Worm (Caenorhabditis elegans): Measurements from ENCODE around the gene cubn-1.

The cubn-1 gene

DNA sequence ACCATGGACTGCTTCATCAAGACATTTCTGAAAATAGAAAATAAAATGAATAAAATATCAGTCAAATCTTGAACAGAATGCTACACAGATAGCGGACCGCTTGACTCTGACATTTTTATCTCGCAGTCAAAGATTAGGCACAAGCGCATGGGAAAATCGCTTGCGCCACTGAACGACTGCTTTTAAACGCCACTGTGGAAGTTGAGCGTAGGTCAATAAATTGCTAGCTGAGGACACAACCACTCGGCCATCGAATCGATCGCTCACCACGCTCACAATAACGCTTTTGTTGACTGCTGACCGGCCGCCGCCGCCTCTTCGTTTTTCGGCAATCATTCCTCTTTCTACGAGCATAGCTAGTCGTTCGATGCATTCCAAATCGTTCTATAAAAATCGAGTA, 14.3 kb upstream of the cubn-1 start (continued):
- TF ChIP-seq unc-98 (GFP tag; IDR thresholded peaks at IDR 0.05) (no peak), snpc-4 (tag; optimal IDR thresholded peaks at IDR 0.05) (peak; percentile 22), F16B12.6 (tag; optimal IDR thresholded peaks at IDR 0.05) (peak; percentile 21), egl-27 (tag; optimal IDR thresholded peaks at IDR 0.05) (no peak), lin-14 (GFP tag; optimal IDR thresholded peaks at IDR 0.05) (peak; percentile 44), aly-2 (tag; optimal IDR thresholded peaks at IDR 0.05) (no peak), ces-1 (GFP tag; optimal IDR thresholded peaks at IDR 0.05) (no peak), pqm-1 (tag; optimal IDR thresholded peaks at IDR 0.05) (no peak), pag-3 (tag; optimal IDR thresholded peaks at IDR 0.05; ENCODE audit: borderline replicate concordance, insufficient read depth) (no peak), lin-15B (tag; optimal IDR thresholded peaks at IDR 0.05) (no peak), blmp-1 (tag; optimal IDR thresholded peaks at IDR 0.05) (no peak), ceh-82 (tag; optimal IDR thresholded peaks at IDR 0.05) (peak; percentile 26 to 51 (median 34)), nhr-77 (tag; optimal IDR thresholded peaks at IDR 0.05) (peak; percentile 22), nhr-19 (GFP tag; conservative IDR thresholded peaks at IDR 0.05) (peak; percentile 65), ets-5 (GFP tag; IDR thresholded peaks at IDR 0.05) (no peak), lsy-2 (tag; optimal IDR thresholded peaks at IDR 0.05) (peak; percentile 35 to 60), nhr-237 (tag; optimal IDR thresholded peaks at IDR 0.05) (no peak), zip-4 (GFP tag; optimal IDR thresholded peaks at IDR 0.05) (no peak), nhr-11 (tag; optimal IDR thresholded peaks at IDR 0.05) (no peak), mep-1 (tag; optimal IDR thresholded peaks at IDR 0.05) (no peak), isw-1 (GFP tag; IDR thresholded peaks at IDR 0.05) (no peak), ceh-88 (GFP tag; IDR thresholded peaks at IDR 0.05) (no peak), rnt-1 (tag; optimal IDR thresholded peaks at IDR 0.05) (peak; percentile 68), C16A3.4 (tag; optimal IDR thresholded peaks at IDR 0.05) (peak; percentile 66), unc-30 (tag; optimal IDR thresholded peaks at IDR 0.05) (no peak), unc-130 (tag; optimal IDR thresholded peaks at IDR 0.05) (peak; percentile 73), ceh-63 (GFP tag; optimal IDR thresholded peaks at IDR 0.05) (no peak), jun-1 (tag; optimal IDR thresholded peaks at IDR 0.05) (peak; percentile 41), vab-15 (tag; optimal IDR thresholded peaks at IDR 0.05) (peak; percentile 57), xbp-1 (tag; optimal IDR thresholded peaks at IDR 0.05) (peak; percentile 52), mdl-1 (tag; optimal IDR thresholded peaks at IDR 0.05) (no peak)

DNA sequence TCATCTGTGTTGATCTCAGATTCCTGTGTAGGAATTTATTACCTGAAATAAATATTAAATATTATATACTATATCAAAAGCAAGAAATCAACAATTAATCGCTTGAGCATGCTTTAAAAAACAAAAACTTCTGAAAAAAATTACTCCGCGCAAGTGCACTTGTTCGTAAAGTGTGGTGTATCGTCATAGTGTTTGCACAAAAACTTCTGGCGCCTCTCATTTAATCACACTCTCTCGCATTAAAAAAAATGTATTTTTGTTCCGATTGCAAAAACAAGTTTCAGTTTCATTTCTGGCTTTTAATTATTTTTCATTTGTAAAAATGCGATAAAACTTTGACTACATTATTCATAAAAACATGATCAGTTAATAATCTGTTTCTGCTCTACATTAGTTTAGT, 12.0 kb upstream of the cubn-1 start, which contains the start of the genes C14C10.10 and ril-2:
Gene C14C10.10, minus strand, starts transcription at position 19 of the 400 bp plus-strand sequence.
Gene ril-2, minus strand, starts transcription at position 48 of the 400 bp plus-strand sequence.
- TF ChIP-seq mep-1 (tag; optimal IDR thresholded peaks at IDR 0.05) (peak; percentile 65), ceh-82 (tag; optimal IDR thresholded peaks at IDR 0.05) (peak in 2 of 3 experiments; percentile 13 to 32), fkh-10 (GFP tag; optimal IDR thresholded peaks at IDR 0.05) (no peak), pqm-1 (tag; optimal IDR thresholded peaks at IDR 0.05) (no peak), aly-2 (tag; optimal IDR thresholded peaks at IDR 0.05) (peak; percentile 13), egl-13 (tag; optimal IDR thresholded peaks at IDR 0.05) (no peak), pag-3 (tag; optimal IDR thresholded peaks at IDR 0.05; ENCODE audit: borderline replicate concordance, insufficient read depth) (no peak), mef-2 (tag; optimal IDR thresholded peaks at IDR 0.05) (no peak), nhr-20 (tag; optimal IDR thresholded peaks at IDR 0.05) (no peak), nhr-71 (tag; optimal IDR thresholded peaks at IDR 0.05) (peak; percentile 47), lin-13 (GFP tag; optimal IDR thresholded peaks at IDR 0.05) (no peak), elt-2 (tag; optimal IDR thresholded peaks at IDR 0.05) (no peak), zip-4 (GFP tag; optimal IDR thresholded peaks at IDR 0.05) (no peak), nhr-19 (GFP tag; conservative IDR thresholded peaks at IDR 0.05) (no peak), xbp-1 (tag; optimal IDR thresholded peaks at IDR 0.05) (peak; percentile 13), ets-5 (GFP tag; IDR thresholded peaks at IDR 0.05) (no peak), tbx-2 (tag; optimal IDR thresholded peaks at IDR 0.05) (peak; percentile 0), lin-14 (GFP tag; optimal IDR thresholded peaks at IDR 0.05) (peak; percentile 56), nhr-12 (tag; optimal IDR thresholded peaks at IDR 0.05) (no peak), hlh-17 (GFP tag; optimal IDR thresholded peaks at IDR 0.05; ENCODE audit: borderline replicate concordance) (no peak), unc-130 (tag; optimal IDR thresholded peaks at IDR 0.05) (no peak), nhr-90 (tag; optimal IDR thresholded peaks at IDR 0.05; ENCODE audit: poor library complexity) (no peak), lin-15B (tag; optimal IDR thresholded peaks at IDR 0.05) (no peak), nhr-76 (tag; optimal IDR thresholded peaks at IDR 0.05) (no peak), lin-39 (tag; optimal IDR thresholded peaks at IDR 0.05) (no peak), sox-4 (tag; optimal IDR thresholded peaks at IDR 0.05) (no peak), swsn-7 (tag; optimal IDR thresholded peaks at IDR 0.05) (peak; percentile 15), ceh-90 (tag; optimal IDR thresholded peaks at IDR 0.05) (no peak), fkh-4 (tag; optimal IDR thresholded peaks at IDR 0.05; ENCODE audit: borderline replicate concordance) (no peak), ceh-63 (GFP tag; optimal IDR thresholded peaks at IDR 0.05) (no peak), nhr-11 (tag; optimal IDR thresholded peaks at IDR 0.05) (no peak), C34B4.2 (tag; optimal IDR thresholded peaks at IDR 0.05) (no peak), pax-3 (tag; optimal IDR thresholded peaks at IDR 0.05) (no peak), rnt-1 (tag; optimal IDR thresholded peaks at IDR 0.05) (peak; percentile 28)
